Fruit fly (Drosophila melanogaster) whole organism, embryonic: Measurements from ENCODE around the gene CG7551.
A peak's percentile ranks its signal among the peaks of the same experiment; 100 is the strongest.

Source experiments
- Asciz ChIP-seq: fragments of 200-800 bp; sonication (Bioruptor generic); optimal IDR thresholded peaks from 2 replicates; lab custom pipeline; 2017; ENCODE audit warnings: missing biosample characterization, mild to moderate bottlenecking, missing genetic modification characterization, missing genetic modification reagents
- CG11456 ChIP-seq: fragments of 200-800 bp; sonication (Bioruptor generic); IDR thresholded peaks from 3 replicates; pipeline ENCODE4 v1.3.6; 2022; ENCODE audit warnings: missing biosample characterization, missing genetic modification characterization
- CG1233 ChIP-seq: fragments of 200-800 bp; sonication (Bioruptor generic); optimal IDR thresholded peaks from 4 replicates; lab custom pipeline; 2018; ENCODE audit warnings: missing biosample characterization, mild to moderate bottlenecking, missing genetic modification characterization
- CG12744 ChIP-seq: fragments of 200-800 bp; sonication (Bioruptor generic); optimal IDR thresholded peaks from 2 replicates; lab custom pipeline; 2016; ENCODE audit warnings: missing biosample characterization, missing genetic modification characterization
- CG16779 ChIP-seq: fragments of 200-800 bp; sonication (Bioruptor generic); IDR thresholded peaks from 2 replicates; pipeline ENCODE4 v1.3.6; 2022; ENCODE audit warnings: missing biosample characterization, missing genetic modification characterization
- CG17328 ChIP-seq: fragments of 200-800 bp; sonication (Bioruptor generic); IDR thresholded peaks from 2 replicates; pipeline ENCODE4 v1.3.6; 2022; ENCODE audit warnings: missing biosample characterization, missing genetic modification characterization
- CG2116 ChIP-seq: fragments of 200-800 bp; sonication (Bioruptor generic); optimal IDR thresholded peaks from 3 replicates; lab custom pipeline; 2018; ENCODE audit warnings: missing biosample characterization, mild to moderate bottlenecking, missing genetic modification characterization
- CG2129 ChIP-seq: fragments of 200-800 bp; sonication (Bioruptor generic); IDR thresholded peaks from 2 replicates; pipeline ENCODE4 v1.3.6; 2022; ENCODE audit warnings: missing biosample characterization, missing genetic modification characterization; ENCODE audit not compliant: partially characterized antibody
- CG31224 ChIP-seq: fragments of 200-800 bp; sonication (Bioruptor generic); IDR thresholded peaks from 2 replicates; pipeline ENCODE4 v1.3.6; 2022; ENCODE audit warnings: missing biosample characterization, missing genetic modification characterization
- CG3281 ChIP-seq: fragments of 200-800 bp; sonication (Bioruptor generic); optimal IDR thresholded peaks from 3 replicates; lab custom pipeline; 2017; ENCODE audit warnings: missing biosample characterization, mild to moderate bottlenecking, missing genetic modification characterization
- CG34422 ChIP-seq: fragments of 200-800 bp; sonication (Bioruptor generic); IDR thresholded peaks from 3 replicates; pipeline ENCODE4 v1.3.6; 2022; ENCODE audit warnings: missing biosample characterization, missing genetic modification characterization
- CG4424 ChIP-seq: fragments of 200-800 bp; sonication (Bioruptor generic); optimal IDR thresholded peaks from 3 replicates; lab custom pipeline; 2016; ENCODE audit warnings: missing biosample characterization, missing genetic modification characterization
- CG8765 ChIP-seq: fragments of 200-800 bp; sonication (Bioruptor generic); IDR thresholded peaks from 2 replicates; pipeline ENCODE4 v1.3.6; 2022; ENCODE audit warnings: missing biosample characterization, missing genetic modification characterization
- CG9609 ChIP-seq: fragments of 200-800 bp; sonication (Bioruptor generic); optimal IDR thresholded peaks from 3 replicates; lab custom pipeline; 2016; ENCODE audit warnings: missing biosample characterization, missing genetic modification characterization
- CG9817 ChIP-seq: fragments of 200-800 bp; sonication (Bioruptor generic); optimal IDR thresholded peaks from 2 replicates; lab custom pipeline; 2018; ENCODE audit warnings: missing biosample characterization, mild to moderate bottlenecking, missing genetic modification characterization, moderate library complexity
- Dfd ChIP-seq, 2 experiments: fragments of >200 bp; optimal IDR thresholded peaks; 2 replicates each; lab custom pipeline; 2017; ENCODE audit warnings: missing biosample characterization in 2 of 2, missing genetic modification characterization in 2 of 2
- Dp ChIP-seq: fragments of 200-800 bp; sonication (Bioruptor generic); optimal IDR thresholded peaks from 2 replicates; lab custom pipeline; 2018; ENCODE audit warnings: missing biosample characterization, mild to moderate bottlenecking, missing genetic modification characterization, moderate library complexity
- Ets65A ChIP-seq: fragments of 200-800 bp; sonication (Bioruptor generic); peaks from one replicate; lab custom pipeline; 2016; ENCODE audit warnings: missing biosample characterization, missing genetic modification characterization
- Fer2 ChIP-seq: fragments of 200-800 bp; sonication (Bioruptor generic); optimal IDR thresholded peaks from 2 replicates; lab custom pipeline; 2018; ENCODE audit warnings: missing biosample characterization, mild to moderate bottlenecking, missing genetic modification characterization, moderate library complexity
- Gug ChIP-seq: fragments of 200-800 bp; sonication (Bioruptor generic); IDR thresholded peaks from 4 replicates; pipeline ENCODE4 v1.3.6; 2022; ENCODE audit warnings: missing biosample characterization, missing genetic modification characterization
- H2.0 ChIP-seq: fragments of 200-800 bp; sonication (Bioruptor generic); IDR thresholded peaks from 2 replicates; pipeline ENCODE4 v1.3.6; 2022; ENCODE audit warnings: missing biosample characterization, missing genetic modification characterization
- HLH4C ChIP-seq: fragments of 200-800 bp; sonication (Bioruptor generic); IDR thresholded peaks from 3 replicates; pipeline ENCODE4 v1.3.6; 2022; ENCODE audit warnings: missing biosample characterization, missing genetic modification characterization; ENCODE audit not compliant: partially characterized antibody
- Jarid2 ChIP-seq: fragments of 200-800 bp; sonication (Bioruptor generic); optimal IDR thresholded peaks from 3 replicates; lab custom pipeline; 2017; ENCODE audit warnings: mild to moderate bottlenecking, missing biosample characterization, missing genetic modification reagents, missing genetic modification characterization
- MBD-R2 ChIP-seq: fragments of 200-800 bp; sonication (Bioruptor generic); IDR thresholded peaks from 2 replicates; pipeline ENCODE4 v1.3.6; 2022; ENCODE audit warnings: missing biosample characterization, missing genetic modification characterization
- MESR4 ChIP-seq: fragments of 200-800 bp; sonication (Bioruptor generic); optimal IDR thresholded peaks from 2 replicates; lab custom pipeline; 2018; ENCODE audit warnings: missing biosample characterization, mild to moderate bottlenecking, missing genetic modification characterization, moderate library complexity
- Mes4 ChIP-seq: fragments of 200-800 bp; sonication (Bioruptor generic); optimal IDR thresholded peaks from 2 replicates; lab custom pipeline; 2016; ENCODE audit warnings: missing biosample characterization, missing genetic modification characterization
- Sox102F ChIP-seq: fragments of 200-800 bp; sonication (Bioruptor generic); optimal IDR thresholded peaks from 2 replicates; lab custom pipeline; 2018; ENCODE audit warnings: missing biosample characterization, mild to moderate bottlenecking, missing genetic modification characterization, moderate library complexity
- Sry-β ChIP-seq: fragments of 200-800 bp; sonication (Bioruptor generic); optimal IDR thresholded peaks from 2 replicates; lab custom pipeline; 2018; ENCODE audit warnings: missing biosample characterization, mild to moderate bottlenecking, missing genetic modification characterization, moderate library complexity
- TFAM ChIP-seq: fragments of 200-800 bp; sonication (Bioruptor generic); optimal IDR thresholded peaks from 2 replicates; lab custom pipeline; 2017; ENCODE audit warnings: missing biosample characterization, missing genetic modification characterization, inconsistent platforms
- abd-A ChIP-seq: fragments of 200-800 bp; sonication (Bioruptor generic); optimal IDR thresholded peaks from 3 replicates; lab custom pipeline; 2019; ENCODE audit warnings: missing biosample characterization, mild to moderate bottlenecking, missing genetic modification characterization, moderate library complexity
- ap ChIP-seq: fragments of 200-800 bp; sonication (Bioruptor generic); IDR thresholded peaks from 2 replicates; pipeline ENCODE4 v1.3.6; 2022; ENCODE audit warnings: missing biosample characterization, missing genetic modification characterization
- ara ChIP-seq: fragments of 200-800 bp; sonication (Bioruptor generic); IDR thresholded peaks from 2 replicates; pipeline ENCODE4 v1.3.6; 2022; ENCODE audit warnings: missing biosample characterization, missing genetic modification characterization
- ato ChIP-seq: fragments of 200-800 bp; sonication (Bioruptor generic); IDR thresholded peaks from 2 replicates; pipeline ENCODE4 v1.3.6; 2022; ENCODE audit warnings: missing biosample characterization, missing genetic modification characterization; ENCODE audit not compliant: partially characterized antibody
- bowl ChIP-seq: fragments of 200-800 bp; sonication (Bioruptor generic); IDR thresholded peaks from 2 replicates; pipeline ENCODE4 v1.3.6; 2022; ENCODE audit warnings: missing biosample characterization, missing genetic modification characterization
- btn ChIP-seq: fragments of 200-800 bp; sonication (Bioruptor generic); optimal IDR thresholded peaks from 2 replicates; lab custom pipeline; 2016; ENCODE audit warnings: missing biosample characterization, missing genetic modification characterization
- crc ChIP-seq: fragments of 200-800 bp; sonication (Bioruptor generic); optimal IDR thresholded peaks from 2 replicates; lab custom pipeline; 2016; ENCODE audit warnings: missing biosample characterization, missing genetic modification characterization
- fu2 ChIP-seq: fragments of 200-800 bp; sonication (Bioruptor generic); optimal IDR thresholded peaks from 2 replicates; lab custom pipeline; 2016; ENCODE audit warnings: missing biosample characterization, missing genetic modification characterization
- gce ChIP-seq: fragments of 200-800 bp; sonication (Bioruptor generic); IDR thresholded peaks from 3 replicates; pipeline ENCODE4 v1.3.6; 2022; ENCODE audit warnings: missing biosample characterization, missing genetic modification characterization
- gfzf ChIP-seq: fragments of 200-800 bp; sonication (Bioruptor generic); optimal IDR thresholded peaks from 2 replicates; lab custom pipeline; 2016; ENCODE audit warnings: missing biosample characterization, mild to moderate bottlenecking, missing genetic modification characterization, moderate library complexity
- luna ChIP-seq: fragments of 200-800 bp; sonication (Bioruptor generic); optimal IDR thresholded peaks from 2 replicates; lab custom pipeline; 2016; ENCODE audit warnings: missing biosample characterization, missing genetic modification characterization
- nerfin-1 ChIP-seq: fragments of 200-800 bp; sonication (Bioruptor generic); optimal IDR thresholded peaks from 3 replicates; lab custom pipeline; 2019; ENCODE audit warnings: missing biosample characterization, mild to moderate bottlenecking, missing genetic modification characterization, moderate library complexity
- phol ChIP-seq: fragments of 200-800 bp; sonication (Bioruptor generic); optimal IDR thresholded peaks from 3 replicates; lab custom pipeline; 2018; ENCODE audit warnings: missing biosample characterization, mild to moderate bottlenecking, missing genetic modification characterization, moderate library complexity
- repo ChIP-seq: fragments of 200-800 bp; sonication (Bioruptor generic); optimal IDR thresholded peaks from 2 replicates; lab custom pipeline; 2016; ENCODE audit warnings: missing biosample characterization, missing genetic modification characterization
- row ChIP-seq: fragments of 200-800 bp; sonication (Bioruptor generic); IDR thresholded peaks from 3 replicates; pipeline ENCODE4 v1.3.6; 2022; ENCODE audit warnings: missing biosample characterization, missing genetic modification characterization
- sc ChIP-seq, 3 experiments: fragments of >200 bp in 2 of 3; fragments of 200-800 bp in 1 of 3; sonication (Bioruptor generic) in 1 of 3; optimal IDR thresholded peaks; 2 replicates in 2 of 3; 3 replicates in 1 of 3; lab custom pipeline; 2017; ENCODE audit warnings: mild to moderate bottlenecking in 1 of 3, missing biosample characterization in 1 of 3, missing genetic modification characterization in 1 of 3, missing genetic modification reagents in 1 of 3
- sd ChIP-seq: fragments of 200-800 bp; sonication (Bioruptor generic); optimal IDR thresholded peaks from 3 replicates; lab custom pipeline; 2018; ENCODE audit warnings: missing biosample characterization, mild to moderate bottlenecking, missing genetic modification characterization, moderate library complexity
- seq ChIP-seq: fragments of 200-800 bp; sonication (Bioruptor generic); IDR thresholded peaks from 2 replicates; pipeline ENCODE4 v1.3.6; 2022; ENCODE audit warnings: missing biosample characterization, missing genetic modification characterization
- vfl ChIP-seq: fragments of 200-800 bp; sonication (Bioruptor generic); optimal IDR thresholded peaks from 2 replicates; lab custom pipeline; 2016; ENCODE audit warnings: missing biosample characterization, missing genetic modification characterization
- zen ChIP-seq: fragments of 200-800 bp; sonication (Bioruptor generic); optimal IDR thresholded peaks from 3 replicates; lab custom pipeline; 2018; ENCODE audit warnings: missing biosample characterization, mild to moderate bottlenecking, missing genetic modification characterization, moderate library complexity

CG7551 gene

dm6 chr3L:11416495-11417272 is 41.6 kb upstream of the CG7551 start (continued):
- TF ChIP-seq repo (GFP tag; lab: Kevin White, UChicago) (peak; percentile 88), HLH4C (GFP tag; lab: Robert Waterston, UW) (0 out of 3 replicates have a peak, but pooled peaks have one; percentile 9), Mes4 (GFP tag; lab: Kevin White, UChicago) (peak; percentile 76), vfl (GFP tag; lab: Kevin White, UChicago) (peak; percentile 51), ato (GFP tag; lab: Robert Waterston, UW) (no peak), sc (optimal IDR thresholded peaks at IDR 0.05; lab: Kevin White, UChicago) (no peak), sc (GFP tag; optimal IDR thresholded peaks at IDR 0.05; lab: Kevin White, UChicago) (peak; percentile 75), Jarid2 (GFP tag; lab: Kevin White, UChicago) (peak; percentile 52), CG17328 (GFP tag; lab: Robert Waterston, UW) (peak; percentile 96), CG4424 (GFP tag; lab: Kevin White, UChicago) (peak; percentile 88), bowl (GFP tag; lab: Robert Waterston, UW) (peak; percentile 83), CG2129 (no peak), gce (GFP tag; lab: Robert Waterston, UW) (peak; percentile 95), nerfin-1 (tag; lab: Kevin White, UChicago) (peak; percentile 71), CG9817 (tag; lab: Kevin White, UChicago) (peak; percentile 73), CG9609 (GFP tag; lab: Kevin White, UChicago) (peak; percentile 85), gfzf (GFP tag; lab: Kevin White, UChicago) (no peak), Dp (GFP tag; lab: Kevin White, UChicago) (no peak), fu2 (peak; percentile 19), MBD-R2 (GFP tag; lab: Robert Waterston, UW) (peak; percentile 56), ara (GFP tag; lab: Robert Waterston, UW) (peak; percentile 98), Asciz (peak; percentile 78), CG11456 (GFP tag; lab: Robert Waterston, UW) (peak; percentile 92), CG16779 (GFP tag; lab: Robert Waterston, UW) (0 out of 2 replicates have a peak, but pooled peaks have one; percentile 22), CG12744 (GFP tag; lab: Kevin White, UChicago) (peak; percentile 47), zen (peak; percentile 56), Sry-β (GFP tag; lab: Kevin White, UChicago) (no peak), H2.0 (peak; percentile 92), CG34422 (GFP tag; lab: Robert Waterston, UW) (peak; percentile 93), abd-A (tag; lab: Kevin White, UChicago) (no peak), Gug (GFP tag; lab: Robert Waterston, UW) (peak; percentile 90), phol (tag; lab: Kevin White, UChicago) (peak; percentile 84), CG2116 (GFP tag; lab: Kevin White, UChicago) (peak; percentile 41), CG31224 (GFP tag; lab: Robert Waterston, UW) (peak; percentile 71), ap (GFP tag; lab: Robert Waterston, UW) (peak; percentile 92), CG3281 (no peak), luna (GFP tag; lab: Kevin White, UChicago) (no peak), Dfd (GFP tag; optimal IDR thresholded peaks at IDR 0.05; lab: Kevin White, UChicago) (no peak), Sox102F (peak; percentile 87), CG8765 (peak; percentile 86), seq (peak; percentile 80), Fer2 (tag; lab: Kevin White, UChicago) (peak; percentile 5), TFAM (peak; percentile 56), CG1233 (GFP tag; lab: Kevin White, UChicago) (peak; percentile 76), sd (tag; lab: Kevin White, UChicago) (no peak), row (GFP tag; lab: Robert Waterston, UW) (peak; percentile 73), btn (peak; percentile 88), MESR4 (GFP tag; lab: Kevin White, UChicago) (no peak), Ets65A (GFP tag; lab: Kevin White, UChicago) (peak; percentile 96), crc (GFP tag; lab: Kevin White, UChicago) (peak; percentile 31)
